Fruit fly (Drosophila melanogaster): Measurements from ENCODE around the gene Cox11.

Cox11 gene

DNA sequence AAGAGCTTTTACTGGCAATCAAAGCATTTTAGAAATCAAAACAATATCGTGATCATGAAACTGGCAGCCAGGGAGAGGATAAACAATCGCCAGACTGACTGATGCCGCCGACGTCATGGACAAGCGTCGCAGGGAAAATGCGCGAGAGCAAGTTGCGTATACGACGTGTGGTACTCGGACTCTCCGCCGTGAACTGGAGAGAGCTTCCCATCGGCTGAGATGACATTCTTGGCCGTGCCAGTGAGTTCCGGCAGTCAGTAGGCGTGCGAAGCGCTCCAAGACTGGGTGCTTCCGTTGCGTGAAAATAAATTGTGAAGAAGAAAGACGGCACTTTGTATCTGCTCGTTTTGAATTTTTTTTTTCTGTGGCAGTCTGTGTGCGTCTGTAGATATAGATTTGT is 28.1 kb downstream of the Cox11 start, which contains the start of gene GluRIIA:
GluRIIA (plus strand) TSS at position 255 of the 400 bp plus-strand sequence.
- TF ChIP-seq Ets21C (GFP tag; optimal IDR thresholded peaks at IDR 0.05) (no peak), CG6276 (GFP tag; optimal IDR thresholded peaks at IDR 0.05) (no peak), Eip75B (GFP tag; optimal IDR thresholded peaks at IDR 0.05) (no peak), CG11902 (GFP tag; optimal IDR thresholded peaks at IDR 0.05) (no peak), Blimp-1 (GFP tag; optimal IDR thresholded peaks at IDR 0.05) (no peak), Sox15 (GFP tag; optimal IDR thresholded peaks at IDR 0.05) (no peak), CG3032 (tag; optimal IDR thresholded peaks at IDR 0.05) (no peak), CG8119 (GFP tag; IDR thresholded peaks at IDR 0.05) (no peak), fkh (GFP tag; optimal IDR thresholded peaks at IDR 0.05) (no peak), dsx (GFP tag; optimal IDR thresholded peaks at IDR 0.05; ENCODE audit: poor library complexity, severe bottlenecking) (no peak)

DNA sequence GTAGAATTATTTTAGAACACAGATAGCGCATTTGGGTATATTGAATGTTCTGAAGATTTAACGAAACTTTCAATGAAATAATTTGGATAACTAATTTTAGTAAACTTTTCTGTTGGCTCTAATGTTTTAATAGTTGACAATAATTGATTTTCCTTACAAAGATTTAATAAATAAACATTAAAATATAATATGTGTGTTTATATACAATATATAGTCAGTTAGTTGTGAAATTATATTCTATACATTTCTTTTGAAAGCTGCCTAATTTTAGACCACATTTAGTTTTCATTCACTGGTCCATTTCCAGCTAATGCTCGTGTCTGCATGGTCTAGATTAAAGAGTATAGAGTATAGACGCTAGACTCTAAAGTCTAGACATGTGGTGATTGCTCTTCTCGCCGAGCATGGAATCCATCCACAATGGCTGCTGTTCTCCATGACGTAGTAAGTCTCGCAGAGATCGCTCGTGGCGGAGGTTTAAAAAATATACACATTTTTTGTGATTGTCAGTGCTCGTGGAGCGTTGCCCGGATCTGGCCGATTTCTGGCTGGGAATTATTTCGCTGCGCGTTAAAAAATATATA is 32.1 kb downstream of the Cox11 start, which contains the start of gene GluRIIB:
GluRIIB (plus strand) TSS at position 534 of the 584 bp plus-strand sequence.
- TF ChIP-seq CG34406 (GFP tag; optimal IDR thresholded peaks at IDR 0.05) (no peak), spab (GFP tag; optimal IDR thresholded peaks at IDR 0.05) (no peak), CG8632 (GFP tag; optimal IDR thresholded peaks at IDR 0.05) (no peak), net (GFP tag; optimal IDR thresholded peaks at IDR 0.05) (no peak), CG32006 (GFP tag; optimal IDR thresholded peaks at IDR 0.05) (no peak), Sox102F (GFP tag; optimal IDR thresholded peaks at IDR 0.05) (no peak), fd85E (GFP tag; optimal IDR thresholded peaks at IDR 0.05) (no peak), achi (GFP tag; optimal IDR thresholded peaks at IDR 0.05) (no peak), CG6792 (GFP tag; optimal IDR thresholded peaks at IDR 0.05) (no peak), salr (GFP tag; optimal IDR thresholded peaks at IDR 0.05) (no peak), CG6854 (GFP tag; optimal IDR thresholded peaks at IDR 0.05) (no peak), Smox (GFP tag; optimal IDR thresholded peaks at IDR 0.05) (no peak), Ets21C (GFP tag; optimal IDR thresholded peaks at IDR 0.05) (no peak), dsx (GFP tag; optimal IDR thresholded peaks at IDR 0.05; ENCODE audit: poor library complexity, severe bottlenecking) (no peak), Met (GFP tag; optimal IDR thresholded peaks at IDR 0.05) (no peak), ss (GFP tag; optimal IDR thresholded peaks at IDR 0.05) (no peak), CG31627 (GFP tag; optimal IDR thresholded peaks at IDR 0.05) (no peak)

DNA sequence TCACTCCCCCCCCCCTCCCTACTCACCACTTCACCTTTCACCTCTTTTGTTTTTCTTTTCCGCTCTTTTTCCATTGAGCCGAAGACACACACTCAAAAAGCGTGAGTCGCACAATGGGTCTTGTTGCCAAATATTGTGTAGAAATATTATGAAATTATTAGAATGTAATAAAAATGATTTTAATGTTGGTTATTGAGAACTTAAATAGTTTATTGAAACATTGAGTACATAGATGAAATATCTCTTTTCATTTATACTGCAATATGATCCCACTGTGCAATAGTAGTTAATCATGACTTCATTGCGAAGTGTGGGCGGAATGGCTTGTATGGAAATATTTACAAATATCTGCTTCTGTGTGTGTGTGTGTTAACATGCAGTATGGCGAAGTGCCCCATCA is 40.3 kb downstream of the Cox11 start:
- TF ChIP-seq Hr4 (GFP tag; optimal IDR thresholded peaks at IDR 0.05): peak; percentile 58
- TF ChIP-seq ss (GFP tag; optimal IDR thresholded peaks at IDR 0.05): peak in 1 of 2 experiments; percentile 21
- TF ChIP-seq Blimp-1 (GFP tag; optimal IDR thresholded peaks at IDR 0.05): no peak
- TF ChIP-seq CG4318 (GFP tag; optimal IDR thresholded peaks at IDR 0.05): no peak
- peak; percentile 88 for TF ChIP-seq CG8119 (GFP tag; IDR thresholded peaks at IDR 0.05)
- TF ChIP-seq fd59A (GFP tag; optimal IDR thresholded peaks at IDR 0.05): peak; percentile 19
- TF ChIP-seq pdm3 (GFP tag; optimal IDR thresholded peaks at IDR 0.05): peak; percentile 43
- TF ChIP-seq CG11902 (GFP tag; optimal IDR thresholded peaks at IDR 0.05): no peak
- TF ChIP-seq Sox15 (GFP tag; optimal IDR thresholded peaks at IDR 0.05): peak; percentile 18
- TF ChIP-seq spab (GFP tag; optimal IDR thresholded peaks at IDR 0.05): peak; percentile 44
- no peak for TF ChIP-seq fd85E (GFP tag; optimal IDR thresholded peaks at IDR 0.05)
- TF ChIP-seq CG32006 (GFP tag; optimal IDR thresholded peaks at IDR 0.05): peak; percentile 60
- TF ChIP-seq Ets96B (tag; optimal IDR thresholded peaks at IDR 0.05): peak; percentile 68
- peak; percentile 20 for TF ChIP-seq CG9139 (GFP tag; optimal IDR thresholded peaks at IDR 0.05)
- peak; percentile 15 for TF ChIP-seq net (GFP tag; optimal IDR thresholded peaks at IDR 0.05)
- peak; percentile 35 for TF ChIP-seq CG6792 (GFP tag; optimal IDR thresholded peaks at IDR 0.05)
- TF ChIP-seq CG3919 (GFP tag; optimal IDR thresholded peaks at IDR 0.05): peak; percentile 38
- TF ChIP-seq CG6854 (GFP tag; optimal IDR thresholded peaks at IDR 0.05): no peak
- peak; percentile 52 for TF ChIP-seq acj6 (GFP tag; optimal IDR thresholded peaks at IDR 0.05)
- peak; percentile 8 for TF ChIP-seq CG6808 (GFP tag; optimal IDR thresholded peaks at IDR 0.05)
- peak; percentile 46 for TF ChIP-seq OdsH (GFP tag; optimal IDR thresholded peaks at IDR 0.05)
- TF ChIP-seq Sox14 (GFP tag; optimal IDR thresholded peaks at IDR 0.05): peak; percentile 12
- TF ChIP-seq CG3032 (tag; optimal IDR thresholded peaks at IDR 0.05): no peak
- TF ChIP-seq svp (GFP tag): peak; percentile 36
- TF ChIP-seq Lpt (GFP tag; optimal IDR thresholded peaks at IDR 0.05): peak; percentile 60
- TF ChIP-seq Met (GFP tag; optimal IDR thresholded peaks at IDR 0.05): no peak
- no peak for TF ChIP-seq dac (GFP tag; optimal IDR thresholded peaks at IDR 0.05)
- no peak for TF ChIP-seq Hr38 (GFP tag; optimal IDR thresholded peaks at IDR 0.05)
- TF ChIP-seq Smox (GFP tag; optimal IDR thresholded peaks at IDR 0.05): no peak
- TF ChIP-seq lz (GFP tag; optimal IDR thresholded peaks at IDR 0.05): no peak
- peak; percentile 77 for TF ChIP-seq Gug (GFP tag; IDR thresholded peaks at IDR 0.05)
- TF ChIP-seq topi (GFP tag; optimal IDR thresholded peaks at IDR 0.05): peak; percentile 10
- no peak for TF ChIP-seq CG8319 (GFP tag; optimal IDR thresholded peaks at IDR 0.05)
- TF ChIP-seq cyc (GFP tag; optimal IDR thresholded peaks at IDR 0.05): no peak
- peak; percentile 24 for TF ChIP-seq Eip75B (GFP tag; optimal IDR thresholded peaks at IDR 0.05)
- no peak for TF ChIP-seq fkh (GFP tag; optimal IDR thresholded peaks at IDR 0.05)
